Worm (Caenorhabditis elegans): ENCODE results near the gene C01G6.4.

C01G6.4 gene

ce11 chrII:9279016-9279415 lies 6.2 kb upstream of the C01G6.4 start:
- 0 out of 2 replicates have a peak, but pooled peaks have one; percentile 36 for TF ChIP-seq Y53G8AR.9 (GFP tag; conservative IDR thresholded peaks at IDR 0.05)
- TF ChIP-seq nhr-27 (tag; optimal IDR thresholded peaks at IDR 0.05), result no peak

ce11 chrII:9277153-9277552 lies 4.3 kb upstream of the C01G6.4 start:
- TF ChIP-seq hrde-1 (tag; optimal IDR thresholded peaks at IDR 0.05; ENCODE audit: borderline replicate concordance) (no peak), F23B12.7 (tag; optimal IDR thresholded peaks at IDR 0.05; ENCODE audit: insufficient read depth) (no peak), nhr-179 (tag; optimal IDR thresholded peaks at IDR 0.05) (no peak), tlf-1 (GFP tag; optimal IDR thresholded peaks at IDR 0.05) (no peak), madf-10 (tag; optimal IDR thresholded peaks at IDR 0.05) (no peak), F57C9.4 (tag; optimal IDR thresholded peaks at IDR 0.05) (no peak), attf-3 (GFP tag; conservative IDR thresholded peaks at IDR 0.05) (no peak), pha-4 (tag; optimal IDR thresholded peaks at IDR 0.05) (no peak), bed-2 (GFP tag; IDR thresholded peaks at IDR 0.05) (no peak), Y67H2A.10 (GFP tag; conservative IDR thresholded peaks at IDR 0.05) (no peak), egl-44 (GFP tag; IDR thresholded peaks at IDR 0.05) (no peak)

ce11 chrII:9275173-9275572 lies 2.3 kb upstream of the C01G6.4 start:
- no peak for TF ChIP-seq cebp-1 (GFP tag; IDR thresholded peaks at IDR 0.05)
- peak; percentile 4 for TF ChIP-seq cebp-1 (tag; optimal IDR thresholded peaks at IDR 0.05)
- TF ChIP-seq attf-6 (GFP tag; IDR thresholded peaks at IDR 0.05), result no peak
- no peak for TF ChIP-seq sptf-2 (GFP tag; optimal IDR thresholded peaks at IDR 0.05)
- peak; percentile 75; the same call in 1 of the 2 replicates for TF ChIP-seq ceh-58 (GFP tag; IDR thresholded peaks at IDR 0.05)
- TF ChIP-seq madf-3 (GFP tag; IDR thresholded peaks at IDR 0.05), result peak; percentile 64; the same call in 1 of the 2 replicates
- TF ChIP-seq lin-35 (GFP tag; optimal IDR thresholded peaks at IDR 0.05), result no peak
- TF ChIP-seq B0035.1 (tag; optimal IDR thresholded peaks at IDR 0.05), result no peak
- peak; percentile 59 for TF ChIP-seq zim-3 (tag; optimal IDR thresholded peaks at IDR 0.05)
- peak; percentile 22; the same call in 1 of the 2 replicates for TF ChIP-seq madf-6 (GFP tag; IDR thresholded peaks at IDR 0.05)

- no peak for TF ChIP-seq gei-17 (GFP tag; optimal IDR thresholded peaks at IDR 0.05)
- no peak for TF ChIP-seq snpc-4 (GFP tag; optimal IDR thresholded peaks at IDR 0.05)
- peak in 1 of 4 experiments; percentile 26 for TF ChIP-seq snpc-4 (tag; optimal IDR thresholded peaks at IDR 0.05)
- no peak for TF ChIP-seq let-526 (GFP tag; IDR thresholded peaks at IDR 0.05)
- TF ChIP-seq fkh-3 (tag; optimal IDR thresholded peaks at IDR 0.05), result no peak
- no peak for TF ChIP-seq hsf-1 (GFP tag; IDR thresholded peaks at IDR 0.05)
- peak; percentile 22 for TF ChIP-seq xnd-1 (tag; optimal IDR thresholded peaks at IDR 0.05)
- TF ChIP-seq F23B12.7 (tag; optimal IDR thresholded peaks at IDR 0.05; ENCODE audit: insufficient read depth), result no peak
- 0 out of 2 replicates have a peak, but pooled peaks have one; percentile 48 for TF ChIP-seq Y53G8AR.9 (GFP tag; conservative IDR thresholded peaks at IDR 0.05)
- TF ChIP-seq akir-1 (GFP tag; optimal IDR thresholded peaks at IDR 0.05), result no peak
- no peak for TF ChIP-seq snpc-3.4 (tag; optimal IDR thresholded peaks at IDR 0.05)
- no peak for TF ChIP-seq lin-54 (GFP tag; optimal IDR thresholded peaks at IDR 0.05)
These were observed 1.9 kb upstream of the C01G6.4 start for ce11 chrII:9274734-9275133.

- TF ChIP-seq K12H6.12 (tag; optimal IDR thresholded peaks at IDR 0.05), result peak; percentile 61
- TF ChIP-seq lir-1 (GFP tag; conservative IDR thresholded peaks at IDR 0.05), result peak; percentile 51; the same call in 1 of the 2 replicates
- peak; percentile 61; the same call in 1 of the 2 replicates for TF ChIP-seq B0336.3 (GFP tag; IDR thresholded peaks at IDR 0.05)
- TF ChIP-seq let-607 (tag; optimal IDR thresholded peaks at IDR 0.05), result peak; percentile 35 to 57
- 0 out of 2 replicates have a peak, but pooled peaks have one; percentile 36 for TF ChIP-seq attf-3 (GFP tag; conservative IDR thresholded peaks at IDR 0.05)
- peak; percentile 62; the same call in 1 of the 2 replicates for TF ChIP-seq let-526 (GFP tag; IDR thresholded peaks at IDR 0.05)
- peak; percentile 86 for TF ChIP-seq unc-62 (GFP tag; optimal IDR thresholded peaks at IDR 0.05)
- TF ChIP-seq dox-1 (GFP tag; IDR thresholded peaks at IDR 0.05), result peak; percentile 72
- no peak for TF ChIP-seq ets-4 (GFP tag; optimal IDR thresholded peaks at IDR 0.05)
- TF ChIP-seq B0019.2 (GFP tag; conservative IDR thresholded peaks at IDR 0.05), result no peak
- peak; percentile 67; the same call in 1 of the 2 replicates for TF ChIP-seq nfyb-1 (GFP tag; IDR thresholded peaks at IDR 0.05)
- TF ChIP-seq atf-7 (tag; optimal IDR thresholded peaks at IDR 0.05), result peak; percentile 34
These were observed 1.1 kb upstream of the C01G6.4 start for ce11 chrII:9273984-9274383.
